Worm (Caenorhabditis elegans) whole organism, L1 larva: ENCODE data around the gene Y75B8A.39.

Experiments
- C04F5.9 ChIP-seq: sonication (generic microtip); optimal IDR thresholded peaks from 2 replicates; lab custom pipeline; 2016; ENCODE audit warnings: missing genetic modification characterization, missing compliant biosample characterization
- C16A3.4 ChIP-seq: fragments of 150-350 bp; optimal IDR thresholded peaks from 2 replicates; lab custom pipeline; 2014; ENCODE audit warnings: missing biosample characterization, missing genetic modification characterization
- Y116A8C.19 ChIP-seq: sonication (generic microtip); optimal IDR thresholded peaks from 2 replicates; lab custom pipeline; 2016; ENCODE audit warnings: missing compliant biosample characterization, missing genetic modification characterization, borderline replicate concordance
- alr-1 ChIP-seq: fragments of 200-800 bp; sonication (Bioruptor generic); optimal IDR thresholded peaks from 2 replicates; lab custom pipeline; 2018; ENCODE audit warnings: borderline replicate concordance, mild to moderate bottlenecking, missing genetic modification characterization, missing compliant biosample characterization
- aly-2 ChIP-seq: fragments of 150-350 bp; optimal IDR thresholded peaks from 2 replicates; lab custom pipeline; 2014; ENCODE audit warnings: missing biosample characterization, missing genetic modification characterization
- ceh-63 ChIP-seq: fragments of 200-800 bp; sonication (Bioruptor generic); optimal IDR thresholded peaks from 2 replicates; lab custom pipeline; 2018; ENCODE audit warnings: mild to moderate bottlenecking, missing genetic modification characterization, missing compliant biosample characterization
- ceh-82 ChIP-seq, 3 experiments: fragments of 150-350 bp in 1 of 3; sonication (generic microtip) in 2 of 3; optimal IDR thresholded peaks; 2 replicates each; lab custom pipeline; 2014 to 2017; ENCODE audit warnings: missing biosample characterization in 3 of 3, missing genetic modification characterization in 3 of 3
- ceh-88 ChIP-seq: fragments of 200-800 bp; sonication (Bioruptor generic); IDR thresholded peaks from 2 replicates; pipeline ENCODE4 v1.3.6; 2022; ENCODE audit warnings: missing genetic modification characterization, missing compliant biosample characterization
- efl-1 ChIP-seq, 4 experiments: fragments of 150-350 bp; optimal IDR thresholded peaks in 3 of 4; peaks in 1 of 4; 1 replicate in 1 of 4; 2 replicates in 3 of 4; lab custom pipeline; 2014; ENCODE audit warnings: missing biosample characterization in 2 of 4, missing genetic modification characterization in 2 of 4, missing genetic modification reagents in 2 of 4
- egl-27 ChIP-seq, 2 experiments: fragments of 150-350 bp in 1 of 2; sonication (generic microtip); optimal IDR thresholded peaks; 3 replicates each; lab custom pipeline; 2017 to 2018; ENCODE audit warnings: missing biosample characterization in 2 of 2, missing genetic modification characterization in 2 of 2, missing genetic modification reagents in 2 of 2
- elt-2 ChIP-seq: sonication (generic microtip); optimal IDR thresholded peaks from 2 replicates; lab custom pipeline; 2016; ENCODE audit warnings: missing genetic modification characterization, mild to moderate bottlenecking, inconsistent platforms, missing compliant biosample characterization, missing genetic modification reagents
- elt-3 ChIP-seq, 6 experiments: fragments of 150-350 bp in 1 of 6; sonication (generic microtip); optimal IDR thresholded peaks; 2 replicates each; lab custom pipeline; 2017 to 2018; ENCODE audit warnings: missing biosample characterization in 6 of 6, missing genetic modification characterization in 6 of 6, inconsistent platforms in 1 of 6
- ets-5 ChIP-seq: fragments of 200-800 bp; sonication (Bioruptor generic); IDR thresholded peaks from 2 replicates; pipeline ENCODE4 v1.3.6; 2022; ENCODE audit warnings: missing genetic modification characterization, missing compliant biosample characterization
- fkh-4 ChIP-seq: sonication (generic microtip); optimal IDR thresholded peaks from 2 replicates; lab custom pipeline; 2016; ENCODE audit warnings: missing compliant biosample characterization, missing genetic modification characterization, borderline replicate concordance
- fkh-8 ChIP-seq: sonication (generic microtip); optimal IDR thresholded peaks from 2 replicates; lab custom pipeline; 2016; ENCODE audit warnings: mild to moderate bottlenecking, missing genetic modification characterization, missing compliant biosample characterization
- fos-1 ChIP-seq: fragments of 150-350 bp; optimal IDR thresholded peaks from 2 replicates; lab custom pipeline; 2014; ENCODE audit warnings: missing biosample characterization, missing genetic modification characterization
- grh-1 ChIP-seq: fragments of 200-800 bp; sonication (Bioruptor generic); IDR thresholded peaks from 2 replicates; pipeline ENCODE4 v1.3.6; 2022; ENCODE audit warnings: missing genetic modification reagents, missing genetic modification characterization, missing compliant biosample characterization
- irx-1 ChIP-seq: sonication (generic microtip); optimal IDR thresholded peaks from 2 replicates; lab custom pipeline; 2016; ENCODE audit warnings: missing genetic modification characterization, missing compliant biosample characterization
- isw-1 ChIP-seq: fragments of 200-800 bp; sonication (Bioruptor generic); IDR thresholded peaks from 2 replicates; pipeline ENCODE4 v1.3.6; 2022; ENCODE audit warnings: missing genetic modification characterization, missing compliant biosample characterization
- jun-1 ChIP-seq: fragments of 150-350 bp; optimal IDR thresholded peaks from 2 replicates; lab custom pipeline; 2014; ENCODE audit warnings: missing biosample characterization, missing genetic modification reagents, missing genetic modification characterization
- lin-14 ChIP-seq: fragments of 200-800 bp; sonication (Bioruptor generic); optimal IDR thresholded peaks from 2 replicates; lab custom pipeline; 2018; ENCODE audit warnings: mild to moderate bottlenecking, missing genetic modification characterization, moderate library complexity, missing compliant biosample characterization
- lin-35 ChIP-seq, 2 experiments: fragments of 150-350 bp; optimal IDR thresholded peaks; 2 replicates each; lab custom pipeline; 2014; ENCODE audit warnings: missing biosample characterization in 2 of 2, missing genetic modification characterization in 2 of 2, missing genetic modification reagents in 2 of 2
- lir-3 ChIP-seq: sonication (generic microtip); optimal IDR thresholded peaks from 2 replicates; lab custom pipeline; 2016; ENCODE audit warnings: mild to moderate bottlenecking, missing genetic modification characterization, moderate library complexity, missing compliant biosample characterization; ENCODE audit not compliant: poor library complexity
- lsy-2 ChIP-seq, 2 experiments: fragments of 150-350 bp; optimal IDR thresholded peaks; 2 replicates each; lab custom pipeline; 2014; ENCODE audit warnings: missing biosample characterization in 2 of 2, missing genetic modification characterization in 2 of 2
- mab-9 ChIP-seq: fragments of 200-800 bp; sonication (Bioruptor generic); IDR thresholded peaks from 2 replicates; pipeline ENCODE4 v1.3.6; 2022; ENCODE audit warnings: missing genetic modification reagents, missing genetic modification characterization, missing compliant biosample characterization
- mdl-1 ChIP-seq, 2 experiments: fragments of 150-350 bp; optimal IDR thresholded peaks; 2 replicates each; lab custom pipeline; 2014 to 2017; ENCODE audit warnings: missing biosample characterization in 2 of 2, missing genetic modification characterization in 2 of 2, inconsistent platforms in 1 of 2
- mef-2 ChIP-seq: fragments of 150-350 bp; optimal IDR thresholded peaks from 2 replicates; lab custom pipeline; 2014; ENCODE audit warnings: missing biosample characterization, missing genetic modification characterization
- mep-1 ChIP-seq: fragments of 150-350 bp; optimal IDR thresholded peaks from 2 replicates; lab custom pipeline; 2014; ENCODE audit warnings: missing biosample characterization, missing genetic modification characterization
- nhr-19 ChIP-seq: fragments of 200-800 bp; sonication (Bioruptor generic); conservative IDR thresholded peaks from 2 replicates; pipeline ENCODE4 v1.3.6; 2022; ENCODE audit warnings: missing genetic modification characterization, missing compliant biosample characterization
- nhr-20 ChIP-seq: sonication (generic microtip); optimal IDR thresholded peaks from 2 replicates; lab custom pipeline; 2016; ENCODE audit warnings: mild to moderate bottlenecking, missing genetic modification characterization, missing compliant biosample characterization
- nhr-28 ChIP-seq: fragments of 150-350 bp; optimal IDR thresholded peaks from 2 replicates; lab custom pipeline; 2014; ENCODE audit warnings: missing biosample characterization, missing genetic modification characterization
- nhr-47 ChIP-seq: sonication (generic microtip); optimal IDR thresholded peaks from 2 replicates; lab custom pipeline; 2016; ENCODE audit warnings: mild to moderate bottlenecking, missing genetic modification characterization, moderate library complexity, missing compliant biosample characterization
- nhr-71 ChIP-seq: sonication (generic microtip); optimal IDR thresholded peaks from 2 replicates; lab custom pipeline; 2016; ENCODE audit warnings: mild to moderate bottlenecking, missing genetic modification characterization, moderate library complexity, missing compliant biosample characterization
- nhr-77 ChIP-seq: fragments of 150-350 bp; optimal IDR thresholded peaks from 2 replicates; lab custom pipeline; 2014; ENCODE audit warnings: missing biosample characterization, missing genetic modification characterization
- nhr-85 ChIP-seq: sonication (generic microtip); peaks from one replicate; lab custom pipeline; 2016; ENCODE audit warnings: missing genetic modification characterization, inconsistent platforms, missing compliant biosample characterization
- nhr-90 ChIP-seq: sonication (generic microtip); optimal IDR thresholded peaks from 2 replicates; lab custom pipeline; 2016; ENCODE audit warnings: mild to moderate bottlenecking, missing genetic modification characterization, missing compliant biosample characterization; ENCODE audit not compliant: poor library complexity
- pax-3 ChIP-seq: fragments of 200-800 bp; sonication (Bioruptor generic); optimal IDR thresholded peaks from 2 replicates; lab custom pipeline; 2018; ENCODE audit warnings: mild to moderate bottlenecking, missing genetic modification characterization, moderate library complexity, missing compliant biosample characterization
- pqm-1 ChIP-seq: sonication (generic microtip); optimal IDR thresholded peaks from 3 replicates; lab custom pipeline; 2017; ENCODE audit warnings: missing biosample characterization, missing genetic modification characterization
- rnt-1 ChIP-seq: sonication (generic microtip); optimal IDR thresholded peaks from 2 replicates; lab custom pipeline; 2016; ENCODE audit warnings: mild to moderate bottlenecking, missing genetic modification characterization, moderate library complexity, missing compliant biosample characterization
- snpc-4 ChIP-seq: fragments of 150-350 bp; optimal IDR thresholded peaks from 2 replicates; lab custom pipeline; 2014; ENCODE audit warnings: missing biosample characterization, missing genetic modification characterization
- snu-23 ChIP-seq: sonication (generic microtip); optimal IDR thresholded peaks from 2 replicates; lab custom pipeline; 2016; ENCODE audit warnings: missing genetic modification characterization, missing compliant biosample characterization
- sox-4 ChIP-seq: sonication (generic microtip); optimal IDR thresholded peaks from 2 replicates; lab custom pipeline; 2016; ENCODE audit warnings: missing genetic modification characterization, missing compliant biosample characterization
- sptf-1 ChIP-seq: fragments of 150-350 bp; optimal IDR thresholded peaks from 2 replicates; lab custom pipeline; 2014; ENCODE audit warnings: missing biosample characterization, missing genetic modification characterization
- sup-37 ChIP-seq: fragments of 200-800 bp; sonication (Bioruptor generic); optimal IDR thresholded peaks from 2 replicates; lab custom pipeline; 2018; ENCODE audit warnings: mild to moderate bottlenecking, missing genetic modification characterization, missing compliant biosample characterization
- swsn-7 ChIP-seq: sonication (generic microtip); optimal IDR thresholded peaks from 2 replicates; lab custom pipeline; 2016; ENCODE audit warnings: missing genetic modification characterization, missing compliant biosample characterization
- tlp-1 ChIP-seq: fragments of 150-350 bp; optimal IDR thresholded peaks from 2 replicates; lab custom pipeline; 2014; ENCODE audit warnings: missing biosample characterization, missing genetic modification characterization
- unc-30 ChIP-seq: sonication (generic microtip); optimal IDR thresholded peaks from 2 replicates; lab custom pipeline; 2017; ENCODE audit warnings: missing biosample characterization, missing genetic modification characterization
- unc-62 ChIP-seq: fragments of 150-350 bp; optimal IDR thresholded peaks from 2 replicates; lab custom pipeline; 2014; ENCODE audit warnings: missing biosample characterization, missing genetic modification reagents, missing genetic modification characterization
- unc-98 ChIP-seq: fragments of 200-800 bp; sonication (Bioruptor generic); IDR thresholded peaks from 2 replicates; pipeline ENCODE4 v1.3.6; 2022; ENCODE audit warnings: missing genetic modification characterization, missing compliant biosample characterization
- vab-15 ChIP-seq: sonication (generic microtip); optimal IDR thresholded peaks from 2 replicates; lab custom pipeline; 2017; ENCODE audit warnings: missing genotype, mild to moderate bottlenecking, missing genetic modification characterization, missing compliant biosample characterization
- xbp-1 ChIP-seq: sonication (generic microtip); optimal IDR thresholded peaks from 2 replicates; lab custom pipeline; 2016; ENCODE audit warnings: missing genetic modification characterization, missing compliant biosample characterization
- zag-1 ChIP-seq: fragments of 150-350 bp; optimal IDR thresholded peaks from 2 replicates; lab custom pipeline; 2014; ENCODE audit warnings: missing biosample characterization, missing genetic modification characterization
- zip-4 ChIP-seq: fragments of 200-800 bp; sonication (Bioruptor generic); optimal IDR thresholded peaks from 2 replicates; lab custom pipeline; 2018; ENCODE audit warnings: mild to moderate bottlenecking, missing genetic modification characterization, moderate library complexity, missing compliant biosample characterization

Y75B8A.39 gene

ce11 chrIII:12325284-12325683 is 12.3 kb downstream of the Y75B8A.39 start:
- no peak for TF ChIP-seq fos-1
- peak; percentile 68 for TF ChIP-seq nhr-85
- TF ChIP-seq ceh-88 (GFP tag; lab: Robert Waterston, UW), result no peak
- no peak for TF ChIP-seq xbp-1 (tag; lab: Kevin White, UChicago)
- no peak for TF ChIP-seq C16A3.4 (tag; lab: Kevin White, UChicago)
- TF ChIP-seq rnt-1 (tag; lab: Kevin White, UChicago), result no peak
- TF ChIP-seq mef-2, result no peak
- no peak for TF ChIP-seq sox-4 (tag; lab: Kevin White, UChicago)
- no peak for TF ChIP-seq zag-1
- TF ChIP-seq mdl-1 (tag; optimal IDR thresholded peaks at IDR 0.05; lab: Kevin White, UChicago), result no peak
- TF ChIP-seq sptf-1 (tag; lab: Kevin White, UChicago), result no peak
- TF ChIP-seq nhr-28 (tag; lab: Kevin White, UChicago), result no peak
- no peak for TF ChIP-seq efl-1 (optimal IDR thresholded peaks at IDR 0.05; lab: Kevin White, UChicago)
- peak in 1 of 2 experiments; percentile 64 for TF ChIP-seq efl-1 (GFP tag; optimal IDR thresholded peaks at IDR 0.05 in 1 of 2; lab: Kevin White, UChicago)
- peak; percentile 11 for TF ChIP-seq jun-1
- TF ChIP-seq irx-1 (tag; lab: Kevin White, UChicago), result no peak
- peak; percentile 82 for TF ChIP-seq elt-2 (tag; lab: Kevin White, UChicago)
- TF ChIP-seq nhr-47 (tag; lab: Kevin White, UChicago), result no peak
- no peak for TF ChIP-seq pax-3 (tag; lab: Kevin White, UChicago)
- no peak for TF ChIP-seq nhr-77
- no peak for TF ChIP-seq alr-1 (tag; lab: Kevin White, UChicago)
- TF ChIP-seq ets-5, result no peak
- 0 out of 2 replicates have a peak, but pooled peaks have one; percentile 5 for TF ChIP-seq nhr-19 (GFP tag; lab: Robert Waterston, UW)
- TF ChIP-seq unc-98 (GFP tag; lab: Robert Waterston, UW), result no peak
- peak; percentile 26 for TF ChIP-seq snu-23 (GFP tag; lab: Kevin White, UChicago)
- TF ChIP-seq aly-2 (tag; lab: Kevin White, UChicago), result no peak
- no peak for TF ChIP-seq vab-15 (tag; lab: Kevin White, UChicago)
- TF ChIP-seq lin-14 (GFP tag; lab: Kevin White, UChicago), result peak; percentile 37
- TF ChIP-seq isw-1 (GFP tag; lab: Robert Waterston, UW), result no peak
- no peak for TF ChIP-seq unc-30 (tag; lab: Kevin White, UChicago)
- TF ChIP-seq grh-1 (GFP tag; lab: Robert Waterston, UW), result no peak
- TF ChIP-seq mab-9 (GFP tag; lab: Robert Waterston, UW), result no peak
- TF ChIP-seq unc-62, result no peak
- TF ChIP-seq C04F5.9 (tag; lab: Kevin White, UChicago), result no peak
- no peak for TF ChIP-seq pqm-1 (tag; lab: Kevin White, UChicago)
- no peak for TF ChIP-seq snpc-4
- TF ChIP-seq nhr-20, result no peak
- TF ChIP-seq ceh-82 (tag; optimal IDR thresholded peaks at IDR 0.05; lab: Kevin White, UChicago), result no peak
- peak; percentile 14 for TF ChIP-seq nhr-90 (tag; lab: Kevin White, UChicago)
- no peak for TF ChIP-seq lir-3 (tag; lab: Kevin White, UChicago)
- TF ChIP-seq sup-37 (GFP tag; lab: Kevin White, UChicago), result no peak
- no peak for TF ChIP-seq zip-4 (GFP tag; lab: Kevin White, UChicago)
- peak in 1 of 2 experiments; percentile 50 for TF ChIP-seq lin-35 (GFP tag; optimal IDR thresholded peaks at IDR 0.05; lab: Kevin White, UChicago)
- no peak for TF ChIP-seq Y116A8C.19
- TF ChIP-seq egl-27 (tag; optimal IDR thresholded peaks at IDR 0.05; lab: Kevin White, UChicago), result no peak
- no peak for TF ChIP-seq swsn-7 (tag; lab: Kevin White, UChicago)
- TF ChIP-seq nhr-71 (tag; lab: Kevin White, UChicago), result no peak
- no peak for TF ChIP-seq lsy-2 (tag; optimal IDR thresholded peaks at IDR 0.05; lab: Kevin White, UChicago)
- TF ChIP-seq elt-3 (tag; optimal IDR thresholded peaks at IDR 0.05; lab: Kevin White, UChicago), result peak in 1 of 6 experiments; percentile 86
- peak; percentile 10 for TF ChIP-seq mep-1 (tag; lab: Kevin White, UChicago)
- no peak for TF ChIP-seq fkh-8 (tag; lab: Kevin White, UChicago)
- TF ChIP-seq ceh-63 (GFP tag; lab: Kevin White, UChicago), result no peak
- TF ChIP-seq tlp-1 (tag; lab: Kevin White, UChicago), result no peak
- no peak for TF ChIP-seq fkh-4
